Worm (Caenorhabditis elegans): ENCODE measurements around the gene cit-1.1.
A peak's percentile ranks its signal among the peaks of the same experiment; 100 is the strongest.

Gene cit-1.1

ce11 chrIII:8044717-8045116 is 35.1 kb upstream of the cit-1.1 start, which contains the start of gene spcs-3:
Gene spcs-3, plus strand, starts transcription at chrIII:8045017.
- TF ChIP-seq fkh-4 (tag; optimal IDR thresholded peaks at IDR 0.05; ENCODE audit: borderline replicate concordance) (no peak), dpl-1 (GFP tag; optimal IDR thresholded peaks at IDR 0.05) (no peak), isw-1 (GFP tag; IDR thresholded peaks at IDR 0.05) (no peak), unc-30 (tag; optimal IDR thresholded peaks at IDR 0.05) (no peak), ceh-88 (GFP tag; IDR thresholded peaks at IDR 0.05) (no peak), ces-1 (GFP tag; optimal IDR thresholded peaks at IDR 0.05) (no peak)

- TF ChIP-seq grh-1 (GFP tag; IDR thresholded peaks at IDR 0.05), result no peak
- TF ChIP-seq dsc-1 (tag; optimal IDR thresholded peaks at IDR 0.05), result no peak
- no peak for TF ChIP-seq unc-30 (tag; optimal IDR thresholded peaks at IDR 0.05)
- no peak for TF ChIP-seq fos-1 (tag; optimal IDR thresholded peaks at IDR 0.05)
- TF ChIP-seq nhr-85 (tag), result no peak
- TF ChIP-seq nhr-84 (tag; optimal IDR thresholded peaks at IDR 0.05), result no peak
- no peak for TF ChIP-seq lin-35 (GFP tag; optimal IDR thresholded peaks at IDR 0.05)
- no peak for TF ChIP-seq pqm-1 (tag; optimal IDR thresholded peaks at IDR 0.05)
- no peak for TF ChIP-seq vab-15 (tag; optimal IDR thresholded peaks at IDR 0.05)
- TF ChIP-seq snu-23 (GFP tag; optimal IDR thresholded peaks at IDR 0.05), result no peak
- TF ChIP-seq nhr-20 (tag; optimal IDR thresholded peaks at IDR 0.05), result no peak
- no peak for TF ChIP-seq fkh-4 (tag; optimal IDR thresholded peaks at IDR 0.05; ENCODE audit: borderline replicate concordance)
- no peak for TF ChIP-seq aha-1 (tag; optimal IDR thresholded peaks at IDR 0.05)
- no peak for TF ChIP-seq lin-14 (GFP tag; optimal IDR thresholded peaks at IDR 0.05)
- TF ChIP-seq fkh-8 (tag; optimal IDR thresholded peaks at IDR 0.05), result no peak
- TF ChIP-seq nhr-90 (tag; optimal IDR thresholded peaks at IDR 0.05; ENCODE audit: poor library complexity), result no peak
- no peak for TF ChIP-seq snpc-4 (tag; optimal IDR thresholded peaks at IDR 0.05)
- TF ChIP-seq nhr-19 (GFP tag; conservative IDR thresholded peaks at IDR 0.05), result no peak
- no peak for TF ChIP-seq jun-1 (tag; optimal IDR thresholded peaks at IDR 0.05)
These were observed 34.6 kb upstream of the cit-1.1 start, which contains the start of gene K12H4.5 for ce11 chrIII:8044187-8044586. Gene K12H4.5, plus strand, starts transcription at chrIII:8044487.

ce11 chrIII:8043784-8044183 is 34.2 kb upstream of the cit-1.1 start:
- TF ChIP-seq nhr-20 (tag; optimal IDR thresholded peaks at IDR 0.05) (peak; percentile 97), jun-1 (tag; optimal IDR thresholded peaks at IDR 0.05) (peak; percentile 97), lin-39 (tag; optimal IDR thresholded peaks at IDR 0.05) (peak; percentile 69), alr-1 (tag; optimal IDR thresholded peaks at IDR 0.05; ENCODE audit: borderline replicate concordance) (no peak), hlh-17 (GFP tag; optimal IDR thresholded peaks at IDR 0.05; ENCODE audit: borderline replicate concordance) (no peak), pag-3 (tag; optimal IDR thresholded peaks at IDR 0.05; ENCODE audit: borderline replicate concordance, insufficient read depth) (no peak), sox-4 (tag; optimal IDR thresholded peaks at IDR 0.05) (peak; percentile 85), aly-2 (tag; optimal IDR thresholded peaks at IDR 0.05) (peak; percentile 89), unc-30 (tag; optimal IDR thresholded peaks at IDR 0.05) (no peak), lin-35 (GFP tag; optimal IDR thresholded peaks at IDR 0.05) (peak; percentile 93 to 97), hpl-2 (GFP tag; optimal IDR thresholded peaks at IDR 0.05) (peak; percentile 96), C04F5.9 (tag; optimal IDR thresholded peaks at IDR 0.05) (peak; percentile 91), fkh-10 (GFP tag; optimal IDR thresholded peaks at IDR 0.05) (peak; percentile 99), pqm-1 (tag; optimal IDR thresholded peaks at IDR 0.05) (peak; percentile 60), pax-3 (tag; optimal IDR thresholded peaks at IDR 0.05) (peak; percentile 97), dpl-1 (GFP tag; optimal IDR thresholded peaks at IDR 0.05) (peak; percentile 92 to 93 (median 92)), unc-130 (tag; optimal IDR thresholded peaks at IDR 0.05) (peak; percentile 98), ceh-88 (GFP tag; IDR thresholded peaks at IDR 0.05) (peak; percentile 92), blmp-1 (tag; optimal IDR thresholded peaks at IDR 0.05) (peak; percentile 87), ama-1 (optimal IDR thresholded peaks at IDR 0.05) (no peak), tlp-1 (tag; optimal IDR thresholded peaks at IDR 0.05) (no peak), xbp-1 (tag; optimal IDR thresholded peaks at IDR 0.05) (peak; percentile 96), snu-23 (GFP tag; optimal IDR thresholded peaks at IDR 0.05) (peak; percentile 99), rnt-1 (tag; optimal IDR thresholded peaks at IDR 0.05) (peak; percentile 99), ztf-4 (tag; optimal IDR thresholded peaks at IDR 0.05) (peak; percentile 87), efl-3 (GFP tag; optimal IDR thresholded peaks at IDR 0.05) (no peak), ces-1 (GFP tag; optimal IDR thresholded peaks at IDR 0.05) (peak; percentile 92), isw-1 (GFP tag; IDR thresholded peaks at IDR 0.05) (peak; percentile 96), ceh-8 (GFP tag; optimal IDR thresholded peaks at IDR 0.05) (peak; percentile 80), vab-15 (tag; optimal IDR thresholded peaks at IDR 0.05) (peak; percentile 99), nhr-84 (tag; optimal IDR thresholded peaks at IDR 0.05) (no peak), elt-2 (tag; optimal IDR thresholded peaks at IDR 0.05) (peak; percentile 75), Y116A8C.19 (tag; optimal IDR thresholded peaks at IDR 0.05; ENCODE audit: borderline replicate concordance) (peak; percentile 31), nhr-12 (tag; optimal IDR thresholded peaks at IDR 0.05) (no peak), mef-2 (tag; optimal IDR thresholded peaks at IDR 0.05) (peak; percentile 69), C34B4.2 (tag; optimal IDR thresholded peaks at IDR 0.05) (no peak)
